Worm (Caenorhabditis elegans): ENCODE results near the gene F35G12.5.

DNA sequence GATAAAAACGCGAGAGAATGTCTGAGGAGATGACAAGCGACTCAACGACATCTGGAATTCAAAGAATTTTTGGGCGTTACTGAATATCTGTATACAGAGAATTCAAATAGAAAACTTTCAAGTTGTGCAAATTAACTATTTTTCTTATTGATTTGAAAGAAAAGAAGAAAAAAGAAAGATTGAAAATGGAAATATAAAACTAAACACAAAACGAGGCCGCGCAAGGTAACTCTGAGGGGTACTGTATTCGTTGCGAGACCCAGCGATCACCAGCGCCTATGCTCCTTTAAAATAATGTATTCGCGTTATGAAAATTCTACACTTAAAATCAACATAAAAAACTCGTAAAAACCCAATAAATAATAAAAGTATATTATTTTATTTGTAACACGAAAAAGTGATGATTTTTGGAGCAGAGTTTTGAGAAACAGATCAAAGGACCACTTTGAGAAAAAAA lies 11.9 kb downstream of the F35G12.5 start, which contains the start of gene asb-1:
- TF ChIP-seq nfyb-1 (GFP tag; IDR thresholded peaks at IDR 0.05) (0 out of 2 replicates have a peak, but pooled peaks have one; percentile 13), ekl-4 (GFP tag; IDR thresholded peaks at IDR 0.05) (no peak), atf-7 (tag; optimal IDR thresholded peaks at IDR 0.05) (no peak), tbx-9 (tag; optimal IDR thresholded peaks at IDR 0.05; ENCODE audit: borderline replicate concordance) (no peak)
